Worm (Caenorhabditis elegans): ENCODE data around the gene H35N09.1.

Gene H35N09.1

DNA sequence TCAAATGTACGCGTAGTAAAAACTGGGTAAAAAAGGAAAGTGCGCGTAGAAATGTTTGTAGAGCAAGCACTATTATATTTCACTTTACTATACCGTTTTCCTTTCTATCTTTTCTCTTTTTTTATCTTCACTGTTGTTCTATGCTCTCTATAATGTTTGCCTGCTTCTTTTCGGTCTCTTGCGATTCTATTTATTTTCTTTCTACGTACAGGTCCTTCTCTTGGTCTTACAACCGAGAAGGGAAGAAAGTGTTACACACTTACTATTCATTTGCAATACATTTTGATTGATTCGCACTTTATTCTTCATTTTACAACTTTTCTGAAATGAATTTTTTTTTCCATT lies 40.7 kb upstream of the H35N09.1 start:
- TF ChIP-seq blmp-1 (tag; optimal IDR thresholded peaks at IDR 0.05; ENCODE audit: insufficient read depth) (peak; percentile 67), sma-9 (GFP tag; optimal IDR thresholded peaks at IDR 0.05) (peak; percentile 11), sma-9 (tag; optimal IDR thresholded peaks at IDR 0.05) (no peak), lsy-2 (tag; optimal IDR thresholded peaks at IDR 0.05) (no peak), C34F6.9 (tag; optimal IDR thresholded peaks at IDR 0.05) (no peak), sem-4 (tag; optimal IDR thresholded peaks at IDR 0.05) (no peak), ceh-16 (tag; optimal IDR thresholded peaks at IDR 0.05) (no peak), unc-39 (tag; optimal IDR thresholded peaks at IDR 0.05) (no peak), mbf-1 (tag; optimal IDR thresholded peaks at IDR 0.05) (no peak), nhr-129 (tag; optimal IDR thresholded peaks at IDR 0.05) (no peak), gmeb-1 (tag; optimal IDR thresholded peaks at IDR 0.05) (peak; percentile 10), R02D3.7 (tag; optimal IDR thresholded peaks at IDR 0.05) (no peak), ztf-1 (GFP tag; conservative IDR thresholded peaks at IDR 0.05) (no peak), aly-2 (tag; optimal IDR thresholded peaks at IDR 0.05) (no peak), nhr-237 (tag; optimal IDR thresholded peaks at IDR 0.05) (no peak), egl-27 (tag; optimal IDR thresholded peaks at IDR 0.05) (no peak), nhr-21 (tag; optimal IDR thresholded peaks at IDR 0.05) (no peak), F13H6.1 (tag; optimal IDR thresholded peaks at IDR 0.05) (peak; percentile 31), nhr-11 (tag; optimal IDR thresholded peaks at IDR 0.05) (no peak), nhr-25 (tag; optimal IDR thresholded peaks at IDR 0.05) (peak; percentile 5), unc-55 (GFP tag; optimal IDR thresholded peaks at IDR 0.05) (no peak), zag-1 (tag; optimal IDR thresholded peaks at IDR 0.05) (no peak), dmd-4 (tag; optimal IDR thresholded peaks at IDR 0.05) (no peak), lin-11 (tag; optimal IDR thresholded peaks at IDR 0.05) (no peak), mdl-1 (tag; optimal IDR thresholded peaks at IDR 0.05) (no peak), fos-1 (tag; optimal IDR thresholded peaks at IDR 0.05) (peak; percentile 54), alr-1 (tag; optimal IDR thresholded peaks at IDR 0.05) (no peak), Y55F3AM.14 (GFP tag; optimal IDR thresholded peaks at IDR 0.05) (no peak), nhr-77 (tag; optimal IDR thresholded peaks at IDR 0.05) (no peak), mab-5 (tag; optimal IDR thresholded peaks at IDR 0.05) (no peak), nhr-23 (tag; optimal IDR thresholded peaks at IDR 0.05) (no peak), crh-2 (tag; optimal IDR thresholded peaks at IDR 0.05) (no peak)

DNA sequence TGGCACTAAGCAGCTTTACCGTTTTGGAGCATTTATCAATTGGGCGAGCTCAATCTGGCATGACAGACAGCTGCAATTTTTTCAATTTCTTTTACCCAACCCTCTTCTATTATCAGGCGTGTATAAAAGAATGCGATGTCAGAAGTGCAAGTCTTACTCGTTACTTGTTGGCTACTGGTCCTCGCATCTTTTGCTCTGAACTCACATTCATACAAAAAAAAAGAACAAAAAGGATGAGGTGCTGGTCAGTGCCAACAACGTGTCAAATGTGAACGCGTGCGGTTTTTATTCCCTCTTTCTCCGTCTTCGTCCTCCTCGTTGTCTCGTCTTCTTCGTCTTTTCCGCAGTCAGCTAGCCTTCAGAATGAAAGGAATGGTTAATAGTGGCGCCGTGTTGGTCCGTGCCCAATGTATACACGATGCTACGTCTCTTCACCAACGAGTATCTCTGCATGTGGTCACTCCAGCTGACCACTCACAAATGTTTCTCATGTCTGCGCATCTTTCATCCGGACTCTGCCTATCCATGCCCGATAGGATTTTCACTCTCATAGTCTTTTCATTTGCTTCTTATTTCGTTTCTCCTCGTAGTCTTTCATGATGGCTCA lies 39.2 kb upstream of the H35N09.1 start:
- TF ChIP-seq sem-4 (tag; optimal IDR thresholded peaks at IDR 0.05) (peak; percentile 3), F13H6.1 (tag; optimal IDR thresholded peaks at IDR 0.05) (peak; percentile 87), mdl-1 (tag; optimal IDR thresholded peaks at IDR 0.05) (peak; percentile 32 to 60), peb-1 (tag; optimal IDR thresholded peaks at IDR 0.05) (no peak), zag-1 (tag; optimal IDR thresholded peaks at IDR 0.05) (peak; percentile 6), C34F6.9 (tag; optimal IDR thresholded peaks at IDR 0.05) (peak; percentile 25), ztf-1 (GFP tag; conservative IDR thresholded peaks at IDR 0.05) (no peak)

DNA sequence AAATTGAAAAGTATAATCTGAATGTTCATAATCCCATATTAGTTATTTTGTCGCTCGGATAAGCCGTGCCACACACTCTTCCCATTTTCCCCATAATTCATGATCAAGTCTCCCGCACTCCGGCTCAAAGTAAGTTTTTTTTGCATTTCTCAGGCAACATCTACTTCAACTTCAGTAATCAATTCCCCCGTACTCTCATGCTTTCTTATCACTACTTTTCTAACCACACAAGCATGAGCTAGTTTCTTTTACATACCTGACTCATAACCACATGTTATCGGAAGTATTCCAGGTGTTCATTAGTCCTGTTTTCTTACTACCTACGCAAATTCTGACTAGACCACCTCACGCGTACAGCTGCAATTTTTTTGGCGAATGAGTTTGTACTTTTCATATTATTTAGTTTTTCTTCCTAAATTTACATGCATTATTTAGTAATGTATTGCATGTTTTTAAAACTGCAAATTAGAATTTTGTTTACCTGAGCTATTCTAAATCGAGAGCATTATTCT lies 38.6 kb upstream of the H35N09.1 start:
- TF ChIP-seq nhr-11 (tag; optimal IDR thresholded peaks at IDR 0.05) = no peak
- TF ChIP-seq egl-27 (tag; optimal IDR thresholded peaks at IDR 0.05) = no peak
- TF ChIP-seq Y55F3AM.14 (GFP tag; optimal IDR thresholded peaks at IDR 0.05) = no peak
- no peak for TF ChIP-seq ceh-16 (tag; optimal IDR thresholded peaks at IDR 0.05)
- no peak for TF ChIP-seq ztf-1 (GFP tag; conservative IDR thresholded peaks at IDR 0.05)
- no peak for TF ChIP-seq sem-4 (tag; optimal IDR thresholded peaks at IDR 0.05)
- TF ChIP-seq dmd-4 (tag; optimal IDR thresholded peaks at IDR 0.05) = no peak
- peak; percentile 14 for TF ChIP-seq fos-1 (tag; optimal IDR thresholded peaks at IDR 0.05)
- no peak for TF ChIP-seq elt-1 (tag; optimal IDR thresholded peaks at IDR 0.05)
- no peak for TF ChIP-seq nhr-23 (tag; optimal IDR thresholded peaks at IDR 0.05)
- TF ChIP-seq sma-3 (GFP tag; optimal IDR thresholded peaks at IDR 0.05) = no peak
- no peak for TF ChIP-seq aly-2 (tag; optimal IDR thresholded peaks at IDR 0.05)
- peak; percentile 9 for TF ChIP-seq nhr-21 (tag; optimal IDR thresholded peaks at IDR 0.05)
- TF ChIP-seq elt-3 (tag; optimal IDR thresholded peaks at IDR 0.05) = no peak
- peak in 1 of 2 experiments; percentile 6 for TF ChIP-seq lsy-2 (tag; optimal IDR thresholded peaks at IDR 0.05)

DNA sequence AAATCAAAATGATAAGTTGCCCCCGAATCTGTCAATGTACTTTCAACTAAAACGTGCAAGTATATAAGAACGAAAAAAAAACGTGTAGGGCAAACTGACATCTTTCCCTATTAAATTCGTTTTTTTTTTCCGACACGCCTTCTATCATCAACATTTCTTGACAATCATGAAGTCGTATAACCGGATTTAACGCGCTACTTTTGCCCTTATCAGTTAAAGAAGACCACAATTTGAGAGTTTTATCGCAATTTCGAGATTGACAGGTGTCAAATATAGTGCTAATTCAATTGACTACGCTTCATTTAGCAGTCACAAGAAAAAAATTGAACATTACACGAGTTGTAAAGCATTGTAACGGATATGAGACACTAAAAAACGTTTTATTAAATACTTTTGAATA lies 38.0 kb upstream of the H35N09.1 start:
- TF ChIP-seq R02D3.7 (tag; optimal IDR thresholded peaks at IDR 0.05) (no peak), sma-3 (GFP tag; optimal IDR thresholded peaks at IDR 0.05) (no peak), nhr-10 (tag; optimal IDR thresholded peaks at IDR 0.05) (no peak), fos-1 (tag; optimal IDR thresholded peaks at IDR 0.05) (peak; percentile 80), crh-2 (tag; optimal IDR thresholded peaks at IDR 0.05) (no peak), ZK546.5 (tag; optimal IDR thresholded peaks at IDR 0.05) (no peak)
